Worm (Caenorhabditis elegans) whole organism, L2 larva: ENCODE results near the gene T23B7.3.

Experiments used
- aly-2 ChIP-seq: fragments of 150-350 bp; optimal IDR thresholded peaks from 2 replicates; lab custom pipeline; 2014; ENCODE audit warnings: missing biosample characterization, missing genetic modification characterization
- ama-1 ChIP-seq: fragments of 150-350 bp; optimal IDR thresholded peaks from 2 replicates; lab custom pipeline; 2018; ENCODE audit warnings: inconsistent platforms
- elt-1 ChIP-seq: fragments of 150-350 bp; optimal IDR thresholded peaks from 2 replicates; lab custom pipeline; 2014; ENCODE audit warnings: missing biosample characterization, missing genetic modification characterization
- nhr-10 ChIP-seq: sonication (generic microtip); optimal IDR thresholded peaks from 2 replicates; lab custom pipeline; 2017; ENCODE audit warnings: missing biosample characterization, missing genetic modification characterization
- nhr-11 ChIP-seq: fragments of 150-350 bp; optimal IDR thresholded peaks from 2 replicates; lab custom pipeline; 2014; ENCODE audit warnings: missing biosample characterization, missing genetic modification characterization
- nhr-6 ChIP-seq: fragments of 150-350 bp; optimal IDR thresholded peaks from 2 replicates; lab custom pipeline; 2014; ENCODE audit warnings: missing biosample characterization, missing genetic modification characterization

DNA sequence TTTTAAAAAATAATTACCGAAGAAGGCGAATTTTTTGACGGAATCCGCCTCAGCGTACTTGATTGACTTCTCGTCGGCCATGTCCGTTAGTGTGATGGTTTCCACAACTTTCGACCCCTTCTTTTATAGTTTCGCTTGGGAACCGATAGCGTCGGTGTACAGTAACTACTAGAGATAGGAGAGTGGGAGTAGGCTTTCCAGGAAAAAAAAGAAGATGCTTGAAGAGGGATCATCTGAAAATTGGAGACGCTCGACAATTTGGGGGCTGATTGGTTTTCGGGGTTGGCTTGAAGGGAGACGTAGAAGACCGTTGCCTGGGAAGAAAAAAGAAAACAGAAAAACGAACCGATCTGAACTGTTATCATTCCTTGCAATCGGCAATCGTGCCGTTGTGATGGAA lies 20.7 kb downstream of the T23B7.3 start, which contains the start of gene col-20:
- TF ChIP-seq elt-1 (tag; lab: Kevin White, UChicago): no peak
- TF ChIP-seq nhr-10 (tag; lab: Kevin White, UChicago): no peak
- no peak for TF ChIP-seq aly-2 (tag; lab: Kevin White, UChicago)
- TF ChIP-seq ama-1 (lab: Kevin White, UChicago): no peak
- no peak for TF ChIP-seq nhr-6 (tag; lab: Kevin White, UChicago)
- no peak for TF ChIP-seq nhr-11 (tag; lab: Kevin White, UChicago)
